Worm (Caenorhabditis elegans) whole organism, L1 larva: Measurements from ENCODE around the gene pdfr-1.
A peak's percentile ranks its signal among the peaks of the same experiment; 100 is the strongest.

Source experiments
- C16A3.4 ChIP-seq: fragments of 150-350 bp; optimal IDR thresholded peaks from 2 replicates; lab custom pipeline; 2014; ENCODE audit warnings: missing biosample characterization, missing genetic modification characterization
- F16B12.6 ChIP-seq: fragments of 150-350 bp; optimal IDR thresholded peaks from 2 replicates; lab custom pipeline; 2014; ENCODE audit warnings: missing biosample characterization, missing genetic modification characterization
- Y116A8C.19 ChIP-seq: sonication (generic microtip); optimal IDR thresholded peaks from 2 replicates; lab custom pipeline; 2016; ENCODE audit warnings: missing compliant biosample characterization, missing genetic modification characterization, borderline replicate concordance
- alr-1 ChIP-seq: fragments of 200-800 bp; sonication (Bioruptor generic); optimal IDR thresholded peaks from 2 replicates; lab custom pipeline; 2018; ENCODE audit warnings: borderline replicate concordance, mild to moderate bottlenecking, missing genetic modification characterization, missing compliant biosample characterization
- blmp-1 ChIP-seq: fragments of 150-350 bp; optimal IDR thresholded peaks from 2 replicates; lab custom pipeline; 2014; ENCODE audit warnings: missing biosample characterization, missing genetic modification characterization
- ceh-82 ChIP-seq, 3 experiments: fragments of 150-350 bp in 1 of 3; sonication (generic microtip) in 2 of 3; optimal IDR thresholded peaks; 2 replicates each; lab custom pipeline; 2014 to 2017; ENCODE audit warnings: missing biosample characterization in 3 of 3, missing genetic modification characterization in 3 of 3
- ceh-90 ChIP-seq: sonication (generic microtip); optimal IDR thresholded peaks from 2 replicates; lab custom pipeline; 2016; ENCODE audit warnings: missing genetic modification characterization, missing compliant biosample characterization
- ces-1 ChIP-seq: fragments of 150-350 bp; optimal IDR thresholded peaks from 2 replicates; lab custom pipeline; 2014; ENCODE audit warnings: missing biosample characterization, missing genetic modification reagents, missing genetic modification characterization
- dpl-1 ChIP-seq, 3 experiments: fragments of 150-350 bp in 2 of 3; sonication (generic microtip) in 1 of 3; optimal IDR thresholded peaks; 2 replicates each; lab custom pipeline; 2014 to 2017; ENCODE audit warnings: missing biosample characterization in 3 of 3, missing genetic modification characterization in 3 of 3, missing genetic modification reagents in 3 of 3
- efl-1 ChIP-seq, 4 experiments: fragments of 150-350 bp; optimal IDR thresholded peaks in 3 of 4; peaks in 1 of 4; 1 replicate in 1 of 4; 2 replicates in 3 of 4; lab custom pipeline; 2014; ENCODE audit warnings: missing biosample characterization in 2 of 4, missing genetic modification characterization in 2 of 4, missing genetic modification reagents in 2 of 4
- efl-3 ChIP-seq: fragments of 200-800 bp; sonication (Bioruptor generic); optimal IDR thresholded peaks from 2 replicates; lab custom pipeline; 2018; ENCODE audit warnings: mild to moderate bottlenecking, missing genetic modification characterization, missing compliant biosample characterization
- egl-13 ChIP-seq: sonication (generic microtip); optimal IDR thresholded peaks from 2 replicates; lab custom pipeline; 2016; ENCODE audit warnings: missing genotype, missing genetic modification reagents, missing genetic modification characterization, missing compliant biosample characterization
- elt-3 ChIP-seq, 6 experiments: fragments of 150-350 bp in 1 of 6; sonication (generic microtip); optimal IDR thresholded peaks; 2 replicates each; lab custom pipeline; 2017 to 2018; ENCODE audit warnings: missing biosample characterization in 6 of 6, missing genetic modification characterization in 6 of 6, inconsistent platforms in 1 of 6
- fkh-8 ChIP-seq: sonication (generic microtip); optimal IDR thresholded peaks from 2 replicates; lab custom pipeline; 2016; ENCODE audit warnings: mild to moderate bottlenecking, missing genetic modification characterization, missing compliant biosample characterization
- isw-1 ChIP-seq: fragments of 200-800 bp; sonication (Bioruptor generic); IDR thresholded peaks from 2 replicates; pipeline ENCODE4 v1.3.6; 2022; ENCODE audit warnings: missing genetic modification characterization, missing compliant biosample characterization
- jun-1 ChIP-seq: fragments of 150-350 bp; optimal IDR thresholded peaks from 2 replicates; lab custom pipeline; 2014; ENCODE audit warnings: missing biosample characterization, missing genetic modification reagents, missing genetic modification characterization
- lin-14 ChIP-seq: fragments of 200-800 bp; sonication (Bioruptor generic); optimal IDR thresholded peaks from 2 replicates; lab custom pipeline; 2018; ENCODE audit warnings: mild to moderate bottlenecking, missing genetic modification characterization, moderate library complexity, missing compliant biosample characterization
- lin-15B ChIP-seq: fragments of 150-350 bp; sonication (generic microtip); optimal IDR thresholded peaks from 3 replicates; lab custom pipeline; 2014; ENCODE audit warnings: missing biosample characterization, missing genetic modification characterization
- lin-35 ChIP-seq, 2 experiments: fragments of 150-350 bp; optimal IDR thresholded peaks; 2 replicates each; lab custom pipeline; 2014; ENCODE audit warnings: missing biosample characterization in 2 of 2, missing genetic modification characterization in 2 of 2, missing genetic modification reagents in 2 of 2
- lin-39 ChIP-seq: fragments of 150-350 bp; optimal IDR thresholded peaks from 2 replicates; lab custom pipeline; 2014; ENCODE audit warnings: missing biosample characterization, missing genetic modification reagents, missing genetic modification characterization
- lir-3 ChIP-seq: sonication (generic microtip); optimal IDR thresholded peaks from 2 replicates; lab custom pipeline; 2016; ENCODE audit warnings: mild to moderate bottlenecking, missing genetic modification characterization, moderate library complexity, missing compliant biosample characterization; ENCODE audit not compliant: poor library complexity
- lsy-2 ChIP-seq, 2 experiments: fragments of 150-350 bp; optimal IDR thresholded peaks; 2 replicates each; lab custom pipeline; 2014; ENCODE audit warnings: missing biosample characterization in 2 of 2, missing genetic modification characterization in 2 of 2
- mef-2 ChIP-seq: fragments of 150-350 bp; optimal IDR thresholded peaks from 2 replicates; lab custom pipeline; 2014; ENCODE audit warnings: missing biosample characterization, missing genetic modification characterization
- mep-1 ChIP-seq: fragments of 150-350 bp; optimal IDR thresholded peaks from 2 replicates; lab custom pipeline; 2014; ENCODE audit warnings: missing biosample characterization, missing genetic modification characterization
- nhr-11 ChIP-seq: fragments of 150-350 bp; optimal IDR thresholded peaks from 2 replicates; lab custom pipeline; 2014; ENCODE audit warnings: missing biosample characterization, missing genetic modification characterization
- nhr-12 ChIP-seq: sonication (generic microtip); optimal IDR thresholded peaks from 2 replicates; lab custom pipeline; 2017; ENCODE audit warnings: missing biosample characterization, missing genetic modification characterization
- nhr-19 ChIP-seq: fragments of 200-800 bp; sonication (Bioruptor generic); conservative IDR thresholded peaks from 2 replicates; pipeline ENCODE4 v1.3.6; 2022; ENCODE audit warnings: missing genetic modification characterization, missing compliant biosample characterization
- nhr-20 ChIP-seq: sonication (generic microtip); optimal IDR thresholded peaks from 2 replicates; lab custom pipeline; 2016; ENCODE audit warnings: mild to moderate bottlenecking, missing genetic modification characterization, missing compliant biosample characterization
- nhr-47 ChIP-seq: sonication (generic microtip); optimal IDR thresholded peaks from 2 replicates; lab custom pipeline; 2016; ENCODE audit warnings: mild to moderate bottlenecking, missing genetic modification characterization, moderate library complexity, missing compliant biosample characterization
- nhr-71 ChIP-seq: sonication (generic microtip); optimal IDR thresholded peaks from 2 replicates; lab custom pipeline; 2016; ENCODE audit warnings: mild to moderate bottlenecking, missing genetic modification characterization, moderate library complexity, missing compliant biosample characterization
- nhr-84 ChIP-seq: sonication (generic microtip); optimal IDR thresholded peaks from 2 replicates; lab custom pipeline; 2017; ENCODE audit warnings: missing biosample characterization, missing genetic modification characterization
- nhr-85 ChIP-seq: sonication (generic microtip); peaks from one replicate; lab custom pipeline; 2016; ENCODE audit warnings: missing genetic modification characterization, inconsistent platforms, missing compliant biosample characterization
- nhr-90 ChIP-seq: sonication (generic microtip); optimal IDR thresholded peaks from 2 replicates; lab custom pipeline; 2016; ENCODE audit warnings: mild to moderate bottlenecking, missing genetic modification characterization, missing compliant biosample characterization; ENCODE audit not compliant: poor library complexity
- rnt-1 ChIP-seq: sonication (generic microtip); optimal IDR thresholded peaks from 2 replicates; lab custom pipeline; 2016; ENCODE audit warnings: mild to moderate bottlenecking, missing genetic modification characterization, moderate library complexity, missing compliant biosample characterization
- skn-1 ChIP-seq: fragments of 150-350 bp; optimal IDR thresholded peaks from 2 replicates; lab custom pipeline; 2014; ENCODE audit warnings: missing biosample characterization, missing genetic modification characterization
- snu-23 ChIP-seq: sonication (generic microtip); optimal IDR thresholded peaks from 2 replicates; lab custom pipeline; 2016; ENCODE audit warnings: missing genetic modification characterization, missing compliant biosample characterization
- sox-4 ChIP-seq: sonication (generic microtip); optimal IDR thresholded peaks from 2 replicates; lab custom pipeline; 2016; ENCODE audit warnings: missing genetic modification characterization, missing compliant biosample characterization
- sup-37 ChIP-seq: fragments of 200-800 bp; sonication (Bioruptor generic); optimal IDR thresholded peaks from 2 replicates; lab custom pipeline; 2018; ENCODE audit warnings: mild to moderate bottlenecking, missing genetic modification characterization, missing compliant biosample characterization
- swsn-7 ChIP-seq: sonication (generic microtip); optimal IDR thresholded peaks from 2 replicates; lab custom pipeline; 2016; ENCODE audit warnings: missing genetic modification characterization, missing compliant biosample characterization
- tbx-2 ChIP-seq: sonication (generic microtip); optimal IDR thresholded peaks from 2 replicates; lab custom pipeline; 2016; ENCODE audit warnings: missing genetic modification characterization, missing compliant biosample characterization
- unc-98 ChIP-seq: fragments of 200-800 bp; sonication (Bioruptor generic); IDR thresholded peaks from 2 replicates; pipeline ENCODE4 v1.3.6; 2022; ENCODE audit warnings: missing genetic modification characterization, missing compliant biosample characterization
- xbp-1 ChIP-seq: sonication (generic microtip); optimal IDR thresholded peaks from 2 replicates; lab custom pipeline; 2016; ENCODE audit warnings: missing genetic modification characterization, missing compliant biosample characterization
- ztf-11 ChIP-seq, 2 experiments: sonication (generic microtip); optimal IDR thresholded peaks; 2 replicates each; lab custom pipeline; 2016 to 2017; ENCODE audit warnings: missing genetic modification characterization in 2 of 2, missing biosample characterization in 1 of 2, missing compliant biosample characterization in 1 of 2
- ztf-4 ChIP-seq: fragments of 150-350 bp; optimal IDR thresholded peaks from 2 replicates; lab custom pipeline; 2014; ENCODE audit warnings: missing biosample characterization, missing genetic modification characterization

The pdfr-1 gene

ce11 chrIII:6625317-6625716 is 26.6 kb downstream of the pdfr-1 start:
- TF ChIP-seq blmp-1 (peak; percentile 63), nhr-11 (tag; lab: Kevin White, UChicago) (no peak), unc-98 (no peak), nhr-12 (tag; lab: Kevin White, UChicago) (no peak), rnt-1 (peak; percentile 68), mep-1 (tag; lab: Kevin White, UChicago) (peak; percentile 85), nhr-85 (tag; lab: Kevin White, UChicago) (peak; percentile 70), Y116A8C.19 (tag; lab: Kevin White, UChicago) (no peak), lin-35 (GFP tag; optimal IDR thresholded peaks at IDR 0.05; lab: Kevin White, UChicago) (peak; percentile 46 to 66), nhr-71 (peak; percentile 60), lin-15B (tag; lab: Kevin White, UChicago) (peak; percentile 55), ceh-90 (tag; lab: Kevin White, UChicago) (peak; percentile 49), lir-3 (tag; lab: Kevin White, UChicago) (peak; percentile 56), mef-2 (tag; lab: Kevin White, UChicago) (no peak), F16B12.6 (peak; percentile 11), efl-1 (optimal IDR thresholded peaks at IDR 0.05; lab: Kevin White, UChicago) (peak; percentile 59 to 66), efl-1 (GFP tag; optimal IDR thresholded peaks at IDR 0.05 in 1 of 2; lab: Kevin White, UChicago) (peak; percentile 54 to 92), C16A3.4 (tag; lab: Kevin White, UChicago) (peak; percentile 34), nhr-19 (GFP tag; lab: Robert Waterston, UW) (no peak), lsy-2 (tag; optimal IDR thresholded peaks at IDR 0.05; lab: Kevin White, UChicago) (peak; percentile 39 to 73), sox-4 (no peak), nhr-20 (tag; lab: Kevin White, UChicago) (peak; percentile 38), ces-1 (no peak), nhr-47 (peak; percentile 44), ceh-82 (tag; optimal IDR thresholded peaks at IDR 0.05; lab: Kevin White, UChicago) (peak in 1 of 3 experiments; percentile 39), sup-37 (GFP tag; lab: Kevin White, UChicago) (no peak), ztf-11 (tag; optimal IDR thresholded peaks at IDR 0.05; lab: Kevin White, UChicago) (no peak), nhr-84 (tag; lab: Kevin White, UChicago) (no peak), dpl-1 (GFP tag; optimal IDR thresholded peaks at IDR 0.05; lab: Kevin White, UChicago) (peak; percentile 27 to 69 (median 50)), skn-1 (tag; lab: Kevin White, UChicago) (peak; percentile 51), lin-39 (tag; lab: Kevin White, UChicago) (no peak), nhr-90 (tag; lab: Kevin White, UChicago) (peak; percentile 16), ztf-4 (no peak), alr-1 (tag; lab: Kevin White, UChicago) (no peak), xbp-1 (tag; lab: Kevin White, UChicago) (peak; percentile 89), jun-1 (tag; lab: Kevin White, UChicago) (no peak), fkh-8 (peak; percentile 51), lin-14 (GFP tag; lab: Kevin White, UChicago) (peak; percentile 63), tbx-2 (tag; lab: Kevin White, UChicago) (peak; percentile 37), egl-13 (tag; lab: Kevin White, UChicago) (no peak), isw-1 (peak; percentile 34), elt-3 (tag; optimal IDR thresholded peaks at IDR 0.05; lab: Kevin White, UChicago) (peak in 1 of 6 experiments; percentile 2), swsn-7 (tag; lab: Kevin White, UChicago) (peak; percentile 23), efl-3 (GFP tag; lab: Kevin White, UChicago) (no peak), snu-23 (GFP tag; lab: Kevin White, UChicago) (peak; percentile 52)
